Worm (Caenorhabditis elegans) whole organism, L1 larva: Measurements from ENCODE around the gene Y42A5A.5.

Source experiments
- C04F5.9 ChIP-seq: sonication (generic microtip); optimal IDR thresholded peaks from 2 replicates; lab custom pipeline; 2016; ENCODE audit warnings: missing genetic modification characterization, missing compliant biosample characterization
- alr-1 ChIP-seq: fragments of 200-800 bp; sonication (Bioruptor generic); optimal IDR thresholded peaks from 2 replicates; lab custom pipeline; 2018; ENCODE audit warnings: borderline replicate concordance, mild to moderate bottlenecking, missing genetic modification characterization, missing compliant biosample characterization
- elt-2 ChIP-seq: sonication (generic microtip); optimal IDR thresholded peaks from 2 replicates; lab custom pipeline; 2016; ENCODE audit warnings: missing genetic modification characterization, mild to moderate bottlenecking, inconsistent platforms, missing compliant biosample characterization, missing genetic modification reagents
- lin-39 ChIP-seq: fragments of 150-350 bp; optimal IDR thresholded peaks from 2 replicates; lab custom pipeline; 2014; ENCODE audit warnings: missing biosample characterization, missing genetic modification reagents, missing genetic modification characterization
- mdl-1 ChIP-seq, 2 experiments: fragments of 150-350 bp; optimal IDR thresholded peaks; 2 replicates each; lab custom pipeline; 2014 to 2017; ENCODE audit warnings: missing biosample characterization in 2 of 2, missing genetic modification characterization in 2 of 2, inconsistent platforms in 1 of 2

ce11 chrV:11065513-11065912, 44.0 kb downstream of the Y42A5A.5 start, which contains the start of gene nlp-80:
- no peak for TF ChIP-seq alr-1 (tag; lab: Kevin White, UChicago)
- no peak for TF ChIP-seq elt-2 (tag; lab: Kevin White, UChicago)
- no peak for TF ChIP-seq lin-39
- no peak for TF ChIP-seq mdl-1 (tag; optimal IDR thresholded peaks at IDR 0.05; lab: Kevin White, UChicago)
- TF ChIP-seq C04F5.9 (tag; lab: Kevin White, UChicago) = no peak
